Worm (Caenorhabditis elegans) whole organism, young adult: ENCODE results near the gene mel-11.

Experiments used
- C06A6.2 ChIP-seq: fragments of 200-800 bp; sonication (Bioruptor generic); conservative IDR thresholded peaks from 2 replicates; pipeline ENCODE4 v1.3.6; 2022; ENCODE audit warnings: missing genetic modification characterization, missing compliant biosample characterization
- D2030.7 ChIP-seq: fragments of 200-800 bp; sonication (Bioruptor generic); IDR thresholded peaks from 2 replicates; pipeline ENCODE4 v1.3.6; 2022; ENCODE audit warnings: missing genetic modification reagents, missing genetic modification characterization, missing compliant biosample characterization
- F10E7.11 ChIP-seq: sonication (generic microtip); optimal IDR thresholded peaks from 2 replicates; lab custom pipeline; 2017; ENCODE audit warnings: mild to moderate bottlenecking, missing genetic modification characterization, moderate library complexity, missing compliant biosample characterization
- F23B12.7 ChIP-seq: sonication (generic microtip); optimal IDR thresholded peaks from 2 replicates; lab custom pipeline; 2017; ENCODE audit warnings: missing genetic modification characterization, mild to moderate bottlenecking, missing compliant biosample characterization, antibody characterized with exemption, moderate library complexity; ENCODE audit not compliant: insufficient read depth
- F37B4.10 ChIP-seq: fragments of 200-800 bp; sonication (Bioruptor generic); IDR thresholded peaks from 2 replicates; pipeline ENCODE4 v1.3.6; 2022; ENCODE audit warnings: missing genetic modification characterization, missing compliant biosample characterization
- Y53F4B.3 ChIP-seq: fragments of 200-800 bp; sonication (Bioruptor generic); IDR thresholded peaks from 2 replicates; pipeline ENCODE4 v1.3.6; 2022; ENCODE audit warnings: missing genetic modification reagents, missing genetic modification characterization, missing compliant biosample characterization
- Y53G8AR.9 ChIP-seq: fragments of 200-800 bp; sonication (Bioruptor generic); conservative IDR thresholded peaks from 2 replicates; pipeline ENCODE4 v1.3.6; 2022; ENCODE audit warnings: missing genetic modification reagents, missing genetic modification characterization, missing compliant biosample characterization
- Y56A3A.18 ChIP-seq: fragments of 200-800 bp; sonication (Bioruptor generic); IDR thresholded peaks from 2 replicates; pipeline ENCODE4 v1.3.6; 2022; ENCODE audit warnings: missing genetic modification reagents, missing genetic modification characterization, missing compliant biosample characterization
- Y79H2A.3 ChIP-seq: fragments of 200-800 bp; sonication (Bioruptor generic); conservative IDR thresholded peaks from 2 replicates; pipeline ENCODE4 v1.3.6; 2022; ENCODE audit warnings: missing genetic modification reagents, missing genetic modification characterization, missing compliant biosample characterization
- ama-1 ChIP-seq, 3 experiments: fragments of 150-350 bp in 1 of 3; sonication (generic microtip) in 2 of 3; optimal IDR thresholded peaks; 2 replicates each; lab custom pipeline; 2014 to 2018; ENCODE audit warnings: missing biosample characterization in 2 of 3, missing genetic modification characterization in 2 of 3, missing genetic modification reagents in 2 of 3
- atf-7 ChIP-seq: sonication (generic microtip); optimal IDR thresholded peaks from 2 replicates; lab custom pipeline; 2017; ENCODE audit warnings: mild to moderate bottlenecking, missing genetic modification characterization, missing compliant biosample characterization
- attf-3 ChIP-seq: fragments of 200-800 bp; sonication (Bioruptor generic); conservative IDR thresholded peaks from 2 replicates; pipeline ENCODE4 v1.3.6; 2022; ENCODE audit warnings: missing genetic modification reagents, missing genetic modification characterization, missing compliant biosample characterization
- bed-1 ChIP-seq: fragments of 200-800 bp; sonication (Bioruptor generic); IDR thresholded peaks from 2 replicates; pipeline ENCODE4 v1.3.6; 2022; ENCODE audit warnings: missing genetic modification reagents, missing genetic modification characterization, missing compliant biosample characterization
- ccch-3 ChIP-seq: fragments of 200-800 bp; sonication (Bioruptor generic); optimal IDR thresholded peaks from 2 replicates; lab custom pipeline; 2018; ENCODE audit warnings: mild to moderate bottlenecking, missing genetic modification characterization, missing compliant biosample characterization
- cebp-1 ChIP-seq, 2 experiments: fragments of 200-800 bp in 1 of 2; sonication (Bioruptor generic) in 1 of 2; sonication (generic microtip) in 1 of 2; IDR thresholded peaks in 1 of 2; optimal IDR thresholded peaks in 1 of 2; 2 replicates each; pipeline versions ENCODE4 v1.3.6 to Lab custom; 2017 to 2022; ENCODE audit warnings: missing compliant biosample characterization in 2 of 2, missing genetic modification characterization in 2 of 2, mild to moderate bottlenecking in 1 of 2, missing genetic modification reagents in 1 of 2, moderate library complexity in 1 of 2
- dpff-1 ChIP-seq: sonication (generic microtip); optimal IDR thresholded peaks from 2 replicates; lab custom pipeline; 2017; ENCODE audit warnings: mild to moderate bottlenecking, missing genetic modification characterization, missing compliant biosample characterization
- egl-18 ChIP-seq: fragments of 200-800 bp; sonication (Bioruptor generic); IDR thresholded peaks from 2 replicates; pipeline ENCODE4 v1.3.6; 2022; ENCODE audit warnings: missing genetic modification reagents, missing genetic modification characterization, missing compliant biosample characterization
- egl-44 ChIP-seq: fragments of 200-800 bp; sonication (Bioruptor generic); IDR thresholded peaks from 2 replicates; pipeline ENCODE4 v1.3.6; 2022; ENCODE audit warnings: missing genetic modification reagents, missing genetic modification characterization, missing compliant biosample characterization
- egrh-3 ChIP-seq: fragments of 200-800 bp; sonication (Bioruptor generic); IDR thresholded peaks from 2 replicates; pipeline ENCODE4 v1.3.6; 2022; ENCODE audit warnings: missing genetic modification reagents, missing genetic modification characterization, missing compliant biosample characterization
- ets-4 ChIP-seq: fragments of 200-800 bp; sonication (Bioruptor generic); optimal IDR thresholded peaks from 2 replicates; lab custom pipeline; 2018; ENCODE audit warnings: mild to moderate bottlenecking, missing genetic modification characterization, missing compliant biosample characterization
- gei-17 ChIP-seq: fragments of 200-800 bp; sonication (Bioruptor generic); optimal IDR thresholded peaks from 2 replicates; lab custom pipeline; 2018; ENCODE audit warnings: mild to moderate bottlenecking, missing genetic modification characterization, missing compliant biosample characterization
- hlh-12 ChIP-seq: sonication (generic microtip); optimal IDR thresholded peaks from 2 replicates; lab custom pipeline; 2016; ENCODE audit warnings: missing genetic modification characterization, missing compliant biosample characterization
- hmg-20 ChIP-seq: fragments of 200-800 bp; sonication (Bioruptor generic); IDR thresholded peaks from 2 replicates; pipeline ENCODE4 v1.3.6; 2022; ENCODE audit warnings: missing genetic modification reagents, missing genetic modification characterization, missing compliant biosample characterization
- lin-40 ChIP-seq: sonication (generic microtip); optimal IDR thresholded peaks from 2 replicates; lab custom pipeline; 2016; ENCODE audit warnings: missing genetic modification characterization, mild to moderate bottlenecking, missing compliant biosample characterization, missing genotype, missing genetic modification reagents
- lin-54 ChIP-seq: fragments of 200-800 bp; sonication (Bioruptor generic); optimal IDR thresholded peaks from 2 replicates; lab custom pipeline; 2018; ENCODE audit warnings: mild to moderate bottlenecking, missing genetic modification characterization, missing compliant biosample characterization
- lsl-1 ChIP-seq: fragments of 200-800 bp; sonication (Bioruptor generic); optimal IDR thresholded peaks from 2 replicates; lab custom pipeline; 2018; ENCODE audit warnings: mild to moderate bottlenecking, missing genetic modification characterization, moderate library complexity, missing compliant biosample characterization
- madf-6 ChIP-seq: fragments of 200-800 bp; sonication (Bioruptor generic); IDR thresholded peaks from 2 replicates; pipeline ENCODE4 v1.3.6; 2022; ENCODE audit warnings: missing genetic modification reagents, missing genetic modification characterization, missing compliant biosample characterization
- pha-4 ChIP-seq: fragments of 150-350 bp; sonication (generic microtip); optimal IDR thresholded peaks from 2 replicates; lab custom pipeline; 2014; ENCODE audit warnings: missing biosample characterization, missing genetic modification reagents, missing genetic modification characterization
- sdz-38 ChIP-seq: sonication (generic microtip); optimal IDR thresholded peaks from 2 replicates; lab custom pipeline; 2016; ENCODE audit warnings: missing genotype, missing genetic modification characterization, missing compliant biosample characterization
- sea-2 ChIP-seq: fragments of 200-800 bp; sonication (Bioruptor generic); IDR thresholded peaks from 2 replicates; pipeline ENCODE4 v1.3.6; 2022; ENCODE audit warnings: missing genetic modification characterization, missing compliant biosample characterization
- snpc-1.1 ChIP-seq: sonication (generic microtip); optimal IDR thresholded peaks from 2 replicates; lab custom pipeline; 2017; ENCODE audit warnings: missing genetic modification characterization, mild to moderate bottlenecking, missing compliant biosample characterization, antibody characterized with exemption, moderate library complexity, missing genotype, missing genetic modification reagents; ENCODE audit not compliant: insufficient read depth
- snpc-1.3 ChIP-seq: sonication (generic microtip); optimal IDR thresholded peaks from 2 replicates; lab custom pipeline; 2017; ENCODE audit warnings: missing genetic modification characterization, mild to moderate bottlenecking, missing compliant biosample characterization, antibody characterized with exemption, moderate library complexity, missing genotype, missing genetic modification reagents; ENCODE audit not compliant: insufficient read depth
- somi-1 ChIP-seq: fragments of 200-800 bp; sonication (Bioruptor generic); optimal IDR thresholded peaks from 2 replicates; lab custom pipeline; 2018; ENCODE audit warnings: mild to moderate bottlenecking, missing genetic modification characterization, missing compliant biosample characterization
- tbp1 ChIP-seq: fragments of 200-800 bp; sonication (Bioruptor generic); optimal IDR thresholded peaks from 2 replicates; lab custom pipeline; 2018; ENCODE audit warnings: mild to moderate bottlenecking, missing genetic modification characterization, missing compliant biosample characterization
- unc-62 ChIP-seq: fragments of 150-350 bp; optimal IDR thresholded peaks from 2 replicates; lab custom pipeline; 2014; ENCODE audit warnings: missing biosample characterization, missing genetic modification reagents, missing genetic modification characterization
- zfh-2 ChIP-seq: fragments of 200-800 bp; sonication (Bioruptor generic); conservative IDR thresholded peaks from 2 replicates; pipeline ENCODE4 v1.3.6; 2022; ENCODE audit warnings: missing genetic modification reagents, missing genetic modification characterization, missing compliant biosample characterization
- ztf-25 ChIP-seq: fragments of 200-800 bp; sonication (Bioruptor generic); IDR thresholded peaks from 2 replicates; pipeline ENCODE4 v1.3.6; 2022; ENCODE audit warnings: missing genetic modification reagents, missing genetic modification characterization, missing compliant biosample characterization
- ztf-28 ChIP-seq: fragments of 200-800 bp; sonication (Bioruptor generic); IDR thresholded peaks from 2 replicates; pipeline ENCODE4 v1.3.6; 2022; ENCODE audit warnings: missing genetic modification reagents, missing genetic modification characterization, missing compliant biosample characterization
- ztf-6 ChIP-seq: fragments of 200-800 bp; sonication (Bioruptor generic); IDR thresholded peaks from 2 replicates; pipeline ENCODE4 v1.3.6; 2022; ENCODE audit warnings: missing genetic modification reagents, missing genetic modification characterization, missing compliant biosample characterization

mel-11 gene

DNA sequence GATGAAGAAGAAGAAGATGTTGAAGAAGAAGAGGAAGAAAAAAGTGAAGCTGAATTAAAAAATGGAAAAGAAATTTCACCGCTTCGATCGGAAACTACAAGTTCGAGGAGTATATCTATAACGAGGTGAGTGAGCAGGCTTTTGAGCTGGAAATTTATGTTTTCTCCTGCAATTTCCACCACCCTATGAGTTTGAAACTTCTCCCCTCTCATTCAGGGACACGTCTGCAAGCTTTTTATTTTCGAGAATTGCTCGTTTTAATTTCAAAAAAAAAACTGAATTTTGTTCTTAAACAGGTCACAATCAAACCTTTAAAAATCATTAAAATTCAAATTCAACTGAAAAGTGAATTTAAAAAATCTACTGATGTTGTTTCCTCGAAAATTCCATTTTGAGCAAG lies 3.9 kb downstream of the mel-11 start (continued):
- no peak for TF ChIP-seq D2030.7 (GFP tag; lab: Robert Waterston, UW)
- no peak for TF ChIP-seq ztf-6 (GFP tag; lab: Robert Waterston, UW)
- TF ChIP-seq dpff-1 (tag; lab: Kevin White, UChicago): no peak
- no peak for TF ChIP-seq sea-2 (GFP tag; lab: Robert Waterston, UW)
- TF ChIP-seq, all 124 proteins: peak for 0

DNA sequence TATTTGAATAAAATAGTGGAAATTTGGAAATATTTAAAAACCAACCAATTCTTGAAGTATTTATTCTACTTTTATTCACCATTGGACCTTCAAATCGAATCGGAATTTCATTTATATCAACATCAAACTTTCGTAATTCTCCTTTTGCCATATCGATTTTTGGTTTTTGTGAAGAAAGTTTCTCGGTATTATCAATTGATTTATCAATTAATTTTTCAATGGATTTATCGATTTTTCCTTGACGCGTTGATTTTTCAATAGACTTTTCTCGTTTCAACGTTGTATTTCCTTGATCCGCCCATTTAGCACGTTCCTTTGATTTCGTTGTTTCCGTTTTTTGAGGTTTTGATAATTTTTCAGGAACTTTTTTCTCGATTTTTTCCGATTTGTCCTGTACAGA lies 11.1 kb downstream of the mel-11 start:
- no peak for TF ChIP-seq cebp-1 (GFP tag; IDR thresholded peaks at IDR 0.05; lab: Robert Waterston, UW)
- no peak for TF ChIP-seq cebp-1 (tag; optimal IDR thresholded peaks at IDR 0.05; lab: Kevin White, UChicago)
- TF ChIP-seq lsl-1 (GFP tag; lab: Kevin White, UChicago): no peak
- no peak for TF ChIP-seq D2030.7 (GFP tag; lab: Robert Waterston, UW)
- no peak for TF ChIP-seq egl-18
- TF ChIP-seq Y79H2A.3 (GFP tag; lab: Robert Waterston, UW): no peak
- TF ChIP-seq unc-62 (GFP tag; lab: Kevin White, UChicago): no peak
- no peak for TF ChIP-seq snpc-1.1 (tag; lab: Kevin White, UChicago)
- TF ChIP-seq F37B4.10 (GFP tag; lab: Robert Waterston, UW): no peak
- no peak for TF ChIP-seq hmg-20
- no peak for TF ChIP-seq F23B12.7
- TF ChIP-seq pha-4 (tag; lab: Kevin White, UChicago): no peak
- no peak for TF ChIP-seq ama-1 (optimal IDR thresholded peaks at IDR 0.05; lab: Kevin White, UChicago)
- no peak for TF ChIP-seq ama-1 (GFP tag; optimal IDR thresholded peaks at IDR 0.05; lab: Kevin White, UChicago)
- no peak for TF ChIP-seq snpc-1.3
- no peak for TF ChIP-seq madf-6 (GFP tag; lab: Robert Waterston, UW)
- TF ChIP-seq gei-17 (GFP tag; lab: Kevin White, UChicago): no peak
- TF ChIP-seq Y53F4B.3 (GFP tag; lab: Robert Waterston, UW): no peak
- no peak for TF ChIP-seq ets-4
- no peak for TF ChIP-seq atf-7 (tag; lab: Kevin White, UChicago)
- no peak for TF ChIP-seq somi-1 (GFP tag; lab: Kevin White, UChicago)
- no peak for TF ChIP-seq Y53G8AR.9 (GFP tag; lab: Robert Waterston, UW)

DNA sequence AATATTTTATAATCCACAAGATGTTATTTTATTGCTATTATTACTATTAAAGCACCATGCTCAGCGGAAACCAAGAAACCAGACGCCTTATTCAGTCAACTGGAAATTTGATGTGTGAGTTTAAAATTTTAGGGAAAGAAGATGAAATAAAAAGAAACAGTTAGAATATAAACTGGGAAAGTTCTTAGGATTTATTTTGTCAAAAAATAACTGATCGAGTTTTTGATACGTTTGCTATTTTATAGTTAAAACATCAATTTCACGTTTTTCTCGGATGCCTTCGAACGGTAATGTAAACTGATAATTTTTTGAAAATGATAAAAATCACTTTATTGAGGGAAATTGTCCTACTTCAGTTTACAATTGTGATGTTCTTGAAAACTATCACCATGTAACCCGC lies 14.1 kb downstream of the mel-11 start, which contains the start of gene C06C3.3:
Gene C06C3.3 (minus strand): TSS at position 101 of the 400 bp plus-strand sequence.
- no peak for TF ChIP-seq hlh-12 (tag; lab: Kevin White, UChicago)
- no peak for TF ChIP-seq attf-3 (GFP tag; lab: Robert Waterston, UW)
- no peak for TF ChIP-seq tbp1
- no peak for TF ChIP-seq F23B12.7
- no peak for TF ChIP-seq ccch-3 (GFP tag; lab: Kevin White, UChicago)
- no peak for TF ChIP-seq egl-18
- TF ChIP-seq zfh-2 (GFP tag; lab: Robert Waterston, UW): no peak
- TF ChIP-seq lin-40: no peak
- no peak for TF ChIP-seq egl-44 (GFP tag; lab: Robert Waterston, UW)
- no peak for TF ChIP-seq Y56A3A.18
- no peak for TF ChIP-seq sdz-38
- no peak for TF ChIP-seq C06A6.2 (GFP tag; lab: Robert Waterston, UW)
- TF ChIP-seq ztf-6 (GFP tag; lab: Robert Waterston, UW): no peak

DNA sequence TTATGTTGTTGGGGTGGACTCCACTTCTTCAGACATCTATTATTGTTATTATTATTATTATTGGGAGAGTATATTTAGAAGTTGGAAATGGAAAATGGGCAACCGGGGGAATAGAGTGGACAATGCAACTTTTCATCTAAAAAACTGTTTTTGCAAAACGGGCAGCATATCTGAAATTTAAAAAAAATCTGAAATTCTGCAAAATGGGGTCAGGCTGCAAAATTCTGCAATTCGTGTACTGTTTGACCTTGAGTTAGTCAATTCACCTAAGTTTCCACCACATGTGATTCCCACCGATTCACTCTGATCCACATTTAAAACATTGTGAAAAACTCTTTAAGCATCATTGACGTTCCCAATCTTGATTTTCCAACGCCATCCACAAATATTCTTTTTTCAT lies 14.7 kb downstream of the mel-11 start, which contains the start of gene C06C3.4:
Gene C06C3.4 (plus strand): TSS at position 301 of the 400 bp plus-strand sequence.
- TF ChIP-seq ztf-25 (GFP tag; lab: Robert Waterston, UW) (no peak), F10E7.11 (tag; lab: Kevin White, UChicago) (no peak), lin-54 (GFP tag; lab: Kevin White, UChicago) (no peak), egrh-3 (GFP tag; lab: Robert Waterston, UW) (no peak), ztf-28 (GFP tag; lab: Robert Waterston, UW) (no peak), tbp1 (no peak), bed-1 (GFP tag; lab: Robert Waterston, UW) (no peak)
